Worm (Caenorhabditis elegans): ENCODE measurements around the gene cls-1.

Gene cls-1

ce11 chrIII:7497782-7498266, 10.2 kb upstream of the cls-1 start, which contains the start of gene cgh-1:
Gene cgh-1 (minus strand): TSS chrIII:7497832.
- TF ChIP-seq arid-1 (GFP tag; conservative IDR thresholded peaks at IDR 0.05) (no peak), tag-97 (GFP tag; IDR thresholded peaks at IDR 0.05) (no peak), nhr-76 (tag; optimal IDR thresholded peaks at IDR 0.05) (no peak), madf-9 (GFP tag; conservative IDR thresholded peaks at IDR 0.05) (no peak), hif-1 (tag; optimal IDR thresholded peaks at IDR 0.05) (no peak), ctbp-1 (GFP tag; IDR thresholded peaks at IDR 0.05) (peak; percentile 30; the same call in 1 of the 2 replicates), Y75B8A.6 (GFP tag; IDR thresholded peaks at IDR 0.05) (no peak), ceh-82 (tag; optimal IDR thresholded peaks at IDR 0.05) (no peak), duxl-1 (tag; optimal IDR thresholded peaks at IDR 0.05; ENCODE audit: poor library complexity) (no peak), mdl-1 (tag; optimal IDR thresholded peaks at IDR 0.05) (no peak), nhr-11 (tag; optimal IDR thresholded peaks at IDR 0.05) (no peak), zip-2 (tag; optimal IDR thresholded peaks at IDR 0.05) (no peak), nhr-6 (tag; optimal IDR thresholded peaks at IDR 0.05) (no peak), nhr-42 (GFP tag; IDR thresholded peaks at IDR 0.05) (no peak), snpc-1.2 (GFP tag; IDR thresholded peaks at IDR 0.05) (peak; percentile 58; the same call in 1 of the 2 replicates), mxl-3 (GFP tag; optimal IDR thresholded peaks at IDR 0.05) (no peak), set-16 (GFP tag; IDR thresholded peaks at IDR 0.05) (no peak), egl-43 (GFP tag; IDR thresholded peaks at IDR 0.05) (no peak), jun-1 (tag; optimal IDR thresholded peaks at IDR 0.05) (no peak), vab-7 (GFP tag; IDR thresholded peaks at IDR 0.05) (0 out of 2 replicates have a peak, but pooled peaks have one; percentile 14), unc-130 (GFP tag; optimal IDR thresholded peaks at IDR 0.05) (no peak), zfp-2 (tag; optimal IDR thresholded peaks at IDR 0.05) (no peak), nhr-41 (GFP tag; IDR thresholded peaks at IDR 0.05) (0 out of 2 replicates have a peak, but pooled peaks have one; percentile 4), zag-1 (tag; optimal IDR thresholded peaks at IDR 0.05) (no peak), dmd-9 (GFP tag; IDR thresholded peaks at IDR 0.05) (no peak), lin-1 (GFP tag; IDR thresholded peaks at IDR 0.05) (no peak), lir-3 (tag; optimal IDR thresholded peaks at IDR 0.05) (no peak), unc-62 (GFP tag; optimal IDR thresholded peaks at IDR 0.05 in 1 of 2) (peak in 1 of 2 experiments; percentile 69), unc-62 (tag; optimal IDR thresholded peaks at IDR 0.05) (no peak), php-3 (GFP tag; IDR thresholded peaks at IDR 0.05) (no peak), tra-1 (GFP tag; IDR thresholded peaks at IDR 0.05) (no peak), Y5F2A.4 (GFP tag; optimal IDR thresholded peaks at IDR 0.05) (no peak), nhr-102 (tag; optimal IDR thresholded peaks at IDR 0.05) (no peak), T26A8.4 (GFP tag; IDR thresholded peaks at IDR 0.05) (no peak), dmd-8 (GFP tag; IDR thresholded peaks at IDR 0.05) (no peak), mdt-29 (GFP tag; IDR thresholded peaks at IDR 0.05) (no peak), hlh-30 (tag; optimal IDR thresholded peaks at IDR 0.05; ENCODE audit: insufficient read depth) (no peak), mxl-2 (GFP tag; conservative IDR thresholded peaks at IDR 0.05) (no peak), nhr-77 (tag; optimal IDR thresholded peaks at IDR 0.05) (no peak), mes-2 (tag; optimal IDR thresholded peaks at IDR 0.05; ENCODE audit: poor library complexity, severe bottlenecking) (peak; percentile 28), F44E2.7 (GFP tag; IDR thresholded peaks at IDR 0.05) (no peak), ceh-28 (tag; optimal IDR thresholded peaks at IDR 0.05) (no peak), Y105C5A.15 (GFP tag; IDR thresholded peaks at IDR 0.05) (no peak), ztf-11 (tag; optimal IDR thresholded peaks at IDR 0.05) (no peak), lin-15B (tag; optimal IDR thresholded peaks at IDR 0.05) (no peak), F26F4.8 (GFP tag; conservative IDR thresholded peaks at IDR 0.05) (no peak), dpl-1 (GFP tag; optimal IDR thresholded peaks at IDR 0.05) (no peak), ztf-7 (tag; optimal IDR thresholded peaks at IDR 0.05) (no peak), cey-2 (tag; optimal IDR thresholded peaks at IDR 0.05; ENCODE audit: borderline replicate concordance, insufficient read depth) (no peak)

Data from whole organism, L4 larva.